Fruit fly (Drosophila melanogaster) whole organism, wandering third instar larva: ENCODE measurements around the gene CG7634.

ENCODE experiments used
- Abd-B ChIP-seq: fragments of >200 bp; optimal IDR thresholded peaks from 2 replicates; lab custom pipeline; 2017; ENCODE audit warnings: missing biosample characterization, missing genetic modification characterization
- CG32264 ChIP-seq: fragments of 200-800 bp; sonication (Bioruptor generic); optimal IDR thresholded peaks from 2 replicates; lab custom pipeline; 2016; ENCODE audit warnings: missing biosample characterization, missing genetic modification characterization
- CG9705 ChIP-seq: fragments of 200-800 bp; sonication (Bioruptor generic); optimal IDR thresholded peaks from 2 replicates; lab custom pipeline; 2018; ENCODE audit warnings: missing biosample characterization, mild to moderate bottlenecking, missing genetic modification characterization
- CrebA ChIP-seq: fragments of 200-800 bp; sonication (Bioruptor generic); optimal IDR thresholded peaks from 2 replicates; lab custom pipeline; 2016; ENCODE audit warnings: missing biosample characterization, mild to moderate bottlenecking, missing genetic modification characterization, borderline replicate concordance
- Dfd ChIP-seq: fragments of >200 bp; optimal IDR thresholded peaks from 2 replicates; lab custom pipeline; 2017; ENCODE audit warnings: missing biosample characterization, missing genetic modification characterization
- Dif ChIP-seq: fragments of 200-275, 200-300 bp; sonication (Bioruptor generic); optimal IDR thresholded peaks from 2 replicates; lab custom pipeline; 2018; ENCODE audit warnings: missing biosample characterization, missing genetic modification characterization; ENCODE audit not compliant: partially characterized antibody
- GATAd ChIP-seq: sonication (Bioruptor generic); optimal IDR thresholded peaks from 2 replicates; lab custom pipeline; 2016; ENCODE audit warnings: missing biosample characterization, missing genetic modification characterization
- HLH106 ChIP-seq: fragments of 200-800 bp; optimal IDR thresholded peaks from 3 replicates; lab custom pipeline; 2019; ENCODE audit warnings: missing biosample characterization, mild to moderate bottlenecking, missing genetic modification characterization, moderate library complexity
- Hnf4 ChIP-seq: fragments of 200-800 bp; sonication (Bioruptor generic); optimal IDR thresholded peaks from 2 replicates; lab custom pipeline; 2016; ENCODE audit warnings: missing biosample characterization, mild to moderate bottlenecking, missing genetic modification characterization
- Hr78 ChIP-seq: fragments of >200 bp; optimal IDR thresholded peaks from 2 replicates; lab custom pipeline; 2017; ENCODE audit warnings: missing biosample characterization, missing genetic modification characterization
- Hr83 ChIP-seq: fragments of 200-300 bp; sonication (Bioruptor generic); optimal IDR thresholded peaks from 2 replicates; lab custom pipeline; 2016; ENCODE audit warnings: missing biosample characterization, mild to moderate bottlenecking, missing genetic modification characterization, moderate library complexity; ENCODE audit not compliant: poor library complexity, severe bottlenecking
- Jra ChIP-seq: sonication (Bioruptor generic); optimal IDR thresholded peaks from 2 replicates; lab custom pipeline; 2016; ENCODE audit warnings: missing biosample characterization, missing genetic modification characterization
- Mio ChIP-seq: sonication (Bioruptor generic); optimal IDR thresholded peaks from 2 replicates; lab custom pipeline; 2016; ENCODE audit warnings: missing biosample characterization, missing genetic modification characterization
- Myc ChIP-seq: fragments of >200 bp; optimal IDR thresholded peaks from 2 replicates; lab custom pipeline; 2017
- N ChIP-seq: fragments of >200 bp; optimal IDR thresholded peaks from 2 replicates; lab custom pipeline; 2018; ENCODE audit warnings: missing biosample characterization, missing external identifiers, missing genetic modification characterization
- OdsH ChIP-seq: fragments of 200-800 bp; sonication (Bioruptor generic); optimal IDR thresholded peaks from 2 replicates; lab custom pipeline; 2016; ENCODE audit warnings: missing biosample characterization, mild to moderate bottlenecking, missing genetic modification characterization
- Rel ChIP-seq, 2 experiments: fragments of 200-800 bp; sonication (Bioruptor generic) in 1 of 2; optimal IDR thresholded peaks; 2 replicates in 1 of 2; 3 replicates in 1 of 2; lab custom pipeline; 2016 to 2019; ENCODE audit warnings: mild to moderate bottlenecking in 2 of 2, missing biosample characterization in 2 of 2, missing genetic modification characterization in 2 of 2, moderate library complexity in 1 of 2
- Sp1 ChIP-seq: fragments of 200-800 bp; sonication (Bioruptor generic); optimal IDR thresholded peaks from 3 replicates; lab custom pipeline; 2019; ENCODE audit warnings: missing biosample characterization, mild to moderate bottlenecking, missing genetic modification characterization, moderate library complexity
- Vsx2 ChIP-seq: fragments of 200-300, 225-300 bp; sonication (Bioruptor generic); optimal IDR thresholded peaks from 2 replicates; lab custom pipeline; 2018; ENCODE audit warnings: missing biosample characterization, missing genetic modification characterization; ENCODE audit not compliant: partially characterized antibody
- br ChIP-seq: fragments of 200-800 bp; sonication (Bioruptor generic); optimal IDR thresholded peaks from 2 replicates; lab custom pipeline; 2016; ENCODE audit warnings: missing biosample characterization, missing genetic modification characterization
- brk ChIP-seq: fragments of 200-800 bp; sonication (Bioruptor generic); optimal IDR thresholded peaks from 2 replicates; lab custom pipeline; 2016; ENCODE audit warnings: missing biosample characterization, mild to moderate bottlenecking, missing genetic modification characterization
- dl ChIP-seq, 2 experiments: fragments of 175-275, 200-275 bp in 1 of 2; fragments of 200-275 bp in 1 of 2; sonication (Bioruptor generic); optimal IDR thresholded peaks; lab custom pipeline; 2018; ENCODE audit warnings: mild to moderate bottlenecking in 2 of 2, missing biosample characterization in 2 of 2, missing genetic modification characterization in 2 of 2, moderate library complexity in 2 of 2; ENCODE audit not compliant: partially characterized antibody in 2 of 2, insufficient read depth in 1 of 2
- dmrt93B ChIP-seq: fragments of 200-800 bp; sonication (Bioruptor generic); optimal IDR thresholded peaks from 2 replicates; lab custom pipeline; 2018; ENCODE audit warnings: missing biosample characterization, mild to moderate bottlenecking, missing genetic modification characterization
- dsf ChIP-seq: sonication (Bioruptor generic); optimal IDR thresholded peaks from 2 replicates; lab custom pipeline; 2016; ENCODE audit warnings: missing biosample characterization, missing genetic modification characterization, borderline replicate concordance
- ey ChIP-seq: fragments of 200-800 bp; sonication (Bioruptor generic); optimal IDR thresholded peaks from 2 replicates; lab custom pipeline; 2016; ENCODE audit warnings: missing biosample characterization, missing genetic modification characterization
- foxo ChIP-seq, 2 experiments: fragments of 200-800 bp; sonication (Bioruptor generic); optimal IDR thresholded peaks; 2 replicates in 1 of 2; 3 replicates in 1 of 2; lab custom pipeline; 2016 to 2017; ENCODE audit warnings: missing biosample characterization in 2 of 2, missing genetic modification characterization in 2 of 2
- fru ChIP-seq: fragments of 200-800 bp; sonication (Bioruptor generic); optimal IDR thresholded peaks from 3 replicates; lab custom pipeline; 2016; ENCODE audit warnings: missing biosample characterization, mild to moderate bottlenecking, missing genetic modification characterization
- h ChIP-seq: fragments of 200-800 bp; sonication (Bioruptor generic); optimal IDR thresholded peaks from 3 replicates; lab custom pipeline; 2016; ENCODE audit warnings: missing biosample characterization, mild to moderate bottlenecking, missing genetic modification characterization
- jim ChIP-seq: fragments of 175-275, 200-325 bp; sonication (Bioruptor generic); optimal IDR thresholded peaks from 2 replicates; lab custom pipeline; 2016; ENCODE audit warnings: missing biosample characterization, mild to moderate bottlenecking, missing genetic modification characterization
- lola ChIP-seq: fragments of >200 bp; optimal IDR thresholded peaks from 2 replicates; lab custom pipeline; 2017; ENCODE audit warnings: missing biosample characterization, missing genetic modification characterization
- pan ChIP-seq: fragments of >200 bp; optimal IDR thresholded peaks from 2 replicates; lab custom pipeline; 2017
- psq ChIP-seq: fragments of 200-800 bp; sonication (Bioruptor generic); optimal IDR thresholded peaks from 3 replicates; lab custom pipeline; 2017; ENCODE audit warnings: missing biosample characterization, mild to moderate bottlenecking, missing genetic modification characterization, moderate library complexity
- rgr ChIP-seq: fragments of 200-800 bp; sonication (Bioruptor generic); optimal IDR thresholded peaks from 3 replicates; lab custom pipeline; 2016; ENCODE audit warnings: missing biosample characterization, mild to moderate bottlenecking, missing genetic modification characterization
- sage ChIP-seq: fragments of 200-800 bp; sonication (Bioruptor generic); optimal IDR thresholded peaks from 2 replicates; lab custom pipeline; 2016; ENCODE audit warnings: missing biosample characterization, mild to moderate bottlenecking, missing genetic modification characterization
- sv ChIP-seq: fragments of 200-800 bp; sonication (Bioruptor generic); optimal IDR thresholded peaks from 3 replicates; lab custom pipeline; 2016; ENCODE audit warnings: missing biosample characterization, missing genetic modification characterization
- tai ChIP-seq: sonication (Bioruptor generic); optimal IDR thresholded peaks from 2 replicates; lab custom pipeline; 2016; ENCODE audit warnings: missing biosample characterization, missing genetic modification characterization
- usp ChIP-seq: fragments of >200 bp; optimal IDR thresholded peaks from 2 replicates; lab custom pipeline; 2017; ENCODE audit warnings: missing biosample characterization, missing genetic modification characterization
- woc ChIP-seq: sonication (Bioruptor generic); optimal IDR thresholded peaks from 2 replicates; lab custom pipeline; 2016; ENCODE audit warnings: missing biosample characterization, mild to moderate bottlenecking, missing genetic modification characterization

CG7634 gene

dm6 chr3L:21538893-21539244 is 26.4 kb upstream of the CG7634 start:
- TF ChIP-seq tai: no peak
- no peak for TF ChIP-seq Dfd (GFP tag; lab: Kevin White, UChicago)
- TF ChIP-seq Hnf4 (GFP tag; lab: Kevin White, UChicago): no peak
- TF ChIP-seq dmrt93B (GFP tag; lab: Kevin White, UChicago): no peak

- TF ChIP-seq sage (GFP tag; lab: Kevin White, UChicago) (no peak), CG32264 (GFP tag; lab: Kevin White, UChicago) (no peak), h (GFP tag; lab: Kevin White, UChicago) (no peak), CrebA (no peak), jim (no peak), dmrt93B (GFP tag; lab: Kevin White, UChicago) (no peak), ey (GFP tag; lab: Kevin White, UChicago) (peak; percentile 48), Hr78 (GFP tag; lab: Kevin White, UChicago) (no peak), Vsx2 (GFP tag; lab: Kevin White, UChicago) (no peak), Rel (GFP tag; optimal IDR thresholded peaks at IDR 0.05; lab: Kevin White, UChicago) (no peak), Rel (tag; optimal IDR thresholded peaks at IDR 0.05; lab: Kevin White, UChicago) (peak; percentile 86), dl (GFP tag; optimal IDR thresholded peaks at IDR 0.05; lab: Kevin White, UChicago; ENCODE audit: insufficient read depth in 1 of 2, partially characterized antibody in 2 of 2) (no peak), HLH106 (tag; lab: Kevin White, UChicago) (no peak), Jra (GFP tag; lab: Kevin White, UChicago) (no peak), tai (no peak), Abd-B (GFP tag; lab: Kevin White, UChicago) (no peak), usp (GFP tag; lab: Kevin White, UChicago) (no peak), Dif (no peak), foxo (GFP tag; optimal IDR thresholded peaks at IDR 0.05; lab: Kevin White, UChicago) (no peak), CG9705 (peak; percentile 63), OdsH (GFP tag; lab: Kevin White, UChicago) (no peak), br (no peak), fru (GFP tag; lab: Kevin White, UChicago) (no peak), pan (no peak), Hr83 (peak; percentile 83), Sp1 (no peak), Dfd (GFP tag; lab: Kevin White, UChicago) (no peak), sv (GFP tag; lab: Kevin White, UChicago) (peak; percentile 36), psq (GFP tag; lab: Kevin White, UChicago) (peak; percentile 17), GATAd (no peak), Hnf4 (GFP tag; lab: Kevin White, UChicago) (peak; percentile 56), Mio (GFP tag; lab: Kevin White, UChicago) (no peak), rgr (GFP tag; lab: Kevin White, UChicago) (no peak), woc (GFP tag; lab: Kevin White, UChicago) (peak; percentile 86), lola (GFP tag; lab: Kevin White, UChicago) (no peak), Myc (lab: Kevin White, UChicago) (peak; percentile 11), N (GFP tag; lab: Kevin White, UChicago) (no peak), brk (GFP tag; lab: Kevin White, UChicago) (peak; percentile 71), dsf (peak; percentile 69)
Measured at dm6 chr3L:21539245-21540196, 25.7 kb upstream of the CG7634 start, which contains the start of the genes COX8 and VhaM9.7-b. Gene COX8 (minus strand): TSS chr3L:21539447. Gene VhaM9.7-b (plus strand): TSS chr3L:21539862.
